Fruit fly (Drosophila melanogaster): Measurements from ENCODE around the gene CG13731.

The CG13731 gene

DNA sequence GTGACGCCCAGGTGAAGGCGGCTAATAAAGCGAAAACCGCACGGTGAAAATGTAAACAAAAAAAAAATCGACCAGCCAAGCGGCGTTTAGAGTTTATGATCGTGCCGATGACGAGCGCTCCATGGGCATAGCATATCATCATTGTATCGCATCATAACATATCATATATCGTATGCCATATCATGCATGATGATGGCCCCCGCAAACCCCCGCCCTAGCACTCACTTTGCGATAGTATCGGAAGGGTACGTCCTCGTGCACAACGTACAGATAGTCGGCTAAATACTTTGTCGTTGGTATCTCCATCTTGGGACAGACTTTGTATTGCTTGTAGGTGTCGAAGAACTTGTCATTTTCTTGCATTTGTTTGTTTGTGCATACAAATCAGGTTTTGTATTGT, 14.5 kb upstream of the CG13731 start (continued):
- no peak for TF ChIP-seq ind (GFP tag; optimal IDR thresholded peaks at IDR 0.05)
- no peak for TF ChIP-seq CG13123 (GFP tag; optimal IDR thresholded peaks at IDR 0.05)
- TF ChIP-seq tin (GFP tag; optimal IDR thresholded peaks at IDR 0.05) = no peak
- TF ChIP-seq rib (GFP tag; IDR thresholded peaks at IDR 0.05) = no peak
- 0 out of 3 replicates have a peak, but pooled peaks have one; percentile 44 for TF ChIP-seq CG2199 (GFP tag; IDR thresholded peaks at IDR 0.05)
- TF ChIP-seq Scr (GFP tag; IDR thresholded peaks at IDR 0.05; ENCODE audit: partially characterized antibody) = peak; percentile 54

DNA sequence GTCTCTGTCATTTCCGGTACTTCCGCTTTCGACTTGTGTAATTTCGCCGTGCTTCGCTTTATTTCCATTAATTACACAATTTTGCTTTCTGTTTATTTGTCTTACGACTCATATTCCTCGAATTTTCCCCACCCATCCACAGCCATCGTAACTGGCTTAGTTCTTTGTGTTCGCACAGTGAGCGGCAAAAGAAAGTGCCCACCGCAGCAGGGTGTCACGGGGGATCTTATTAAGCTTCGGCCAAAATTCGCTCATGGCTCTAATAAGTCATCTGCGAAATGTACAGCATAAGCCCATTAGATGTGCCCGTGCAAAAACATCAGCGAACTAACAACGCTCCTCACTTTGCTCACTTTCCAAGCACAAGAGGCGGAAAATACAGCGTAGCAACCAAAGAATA, 13.6 kb upstream of the CG13731 start:
- TF ChIP-seq dimm (GFP tag; IDR thresholded peaks at IDR 0.05) (0 out of 2 replicates have a peak, but pooled peaks have one; percentile 12), shn (GFP tag; optimal IDR thresholded peaks at IDR 0.05) (no peak), Hmr (GFP tag; optimal IDR thresholded peaks at IDR 0.05) (no peak), Adf1 (GFP tag; IDR thresholded peaks at IDR 0.05) (no peak), CG8388 (GFP tag; optimal IDR thresholded peaks at IDR 0.05) (peak; percentile 65), CTCF (GFP tag; optimal IDR thresholded peaks at IDR 0.05) (no peak), CG1602 (GFP tag; optimal IDR thresholded peaks at IDR 0.05) (no peak), Oli (tag; optimal IDR thresholded peaks at IDR 0.05) (no peak), Ets65A (GFP tag) (peak; percentile 91), maf-S (GFP tag; optimal IDR thresholded peaks at IDR 0.05) (no peak)

DNA sequence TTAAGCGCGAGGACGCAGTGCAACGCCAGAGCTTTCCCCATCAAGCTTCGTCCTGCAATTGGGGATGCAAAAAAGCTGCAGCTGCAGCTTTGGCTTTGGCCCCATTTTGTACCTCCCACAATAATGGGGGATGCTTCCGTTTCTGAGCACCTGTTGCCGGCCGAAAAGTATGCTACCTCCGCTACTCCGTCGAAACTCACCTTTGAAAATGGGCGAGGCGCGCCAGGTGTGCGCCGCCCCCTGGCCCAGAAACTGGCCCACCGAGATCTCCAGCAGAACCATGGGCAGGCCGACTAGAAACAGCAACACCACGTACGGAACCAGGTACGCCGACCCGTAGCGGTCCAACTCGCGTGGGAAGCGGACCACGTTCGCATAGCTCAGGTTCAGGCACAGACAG, 12.7 kb upstream of the CG13731 start:
- no peak for TF ChIP-seq ato (GFP tag; IDR thresholded peaks at IDR 0.05; ENCODE audit: partially characterized antibody)
- TF ChIP-seq CG11456 (GFP tag; IDR thresholded peaks at IDR 0.05) = 0 out of 3 replicates have a peak, but pooled peaks have one; percentile 3
- TF ChIP-seq CG6175 (GFP tag; IDR thresholded peaks at IDR 0.05) = 0 out of 3 replicates have a peak, but pooled peaks have one; percentile 21
- 0 out of 4 replicates have a peak, but pooled peaks have one; percentile 25 for TF ChIP-seq chinmo (GFP tag; IDR thresholded peaks at IDR 0.05; ENCODE audit: partially characterized antibody)
- no peak for TF ChIP-seq kay (GFP tag; optimal IDR thresholded peaks at IDR 0.05)
- no peak for TF ChIP-seq Fer1 (GFP tag; optimal IDR thresholded peaks at IDR 0.05)
- no peak for TF ChIP-seq CG5245 (GFP tag; optimal IDR thresholded peaks at IDR 0.05)
- TF ChIP-seq crol (GFP tag; IDR thresholded peaks at IDR 0.05) = peak; percentile 34; the same call in 1 of the 2 replicates
- no peak for TF ChIP-seq CG1529 (GFP tag; optimal IDR thresholded peaks at IDR 0.05)
- no peak for TF ChIP-seq CG9437 (GFP tag; optimal IDR thresholded peaks at IDR 0.05)
- TF ChIP-seq CG8290 (GFP tag; optimal IDR thresholded peaks at IDR 0.05) = no peak
- no peak for TF ChIP-seq CG8290 (tag; optimal IDR thresholded peaks at IDR 0.05)
- TF ChIP-seq Med (GFP tag) = peak; percentile 63
- no peak for TF ChIP-seq Optix (GFP tag; IDR thresholded peaks at IDR 0.05)
- peak; percentile 83 for TF ChIP-seq Ets65A (GFP tag)
- TF ChIP-seq sr (GFP tag; IDR thresholded peaks at IDR 0.05) = 0 out of 3 replicates have a peak, but pooled peaks have one; percentile 9

DNA sequence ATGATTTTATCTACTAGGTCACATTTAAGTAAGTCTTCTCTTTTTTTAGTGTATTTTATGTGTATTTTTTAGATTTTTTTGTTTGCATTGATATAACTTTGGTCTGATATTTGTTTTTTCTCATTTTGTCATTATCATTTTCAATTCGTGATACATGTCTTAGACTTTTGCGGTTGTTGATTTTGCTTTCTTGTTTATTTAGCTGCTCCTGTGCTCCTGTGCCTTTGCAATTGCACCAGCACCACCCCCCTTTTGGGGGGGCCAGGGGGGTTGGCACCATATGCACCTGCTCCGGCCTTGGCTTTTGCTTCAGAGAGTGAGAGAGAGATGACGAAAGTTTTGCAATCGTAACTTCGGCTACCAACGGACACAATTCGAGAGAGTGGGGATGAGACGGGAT, 12.2 kb upstream of the CG13731 start:
- TF ChIP-seq CG9727 (GFP tag; optimal IDR thresholded peaks at IDR 0.05) (no peak), dpn (GFP tag; optimal IDR thresholded peaks at IDR 0.05) (no peak), HmgD (GFP tag; optimal IDR thresholded peaks at IDR 0.05) (no peak), slp2 (GFP tag; optimal IDR thresholded peaks at IDR 0.05) (no peak), HLH3B (GFP tag; IDR thresholded peaks at IDR 0.05) (no peak), ato (GFP tag; IDR thresholded peaks at IDR 0.05; ENCODE audit: partially characterized antibody) (no peak), CG11398 (GFP tag; optimal IDR thresholded peaks at IDR 0.05) (no peak), CG7745 (tag; optimal IDR thresholded peaks at IDR 0.05) (no peak), CG5245 (GFP tag; optimal IDR thresholded peaks at IDR 0.05) (no peak), CG9932 (GFP tag; IDR thresholded peaks at IDR 0.05) (no peak), corto (GFP tag; optimal IDR thresholded peaks at IDR 0.05) (no peak), Doc2 (GFP tag; IDR thresholded peaks at IDR 0.05) (no peak), CG1832 (GFP tag; optimal IDR thresholded peaks at IDR 0.05) (no peak), B-H2 (GFP tag; optimal IDR thresholded peaks at IDR 0.05) (no peak), NFAT (GFP tag; IDR thresholded peaks at IDR 0.05) (no peak), Hmr (GFP tag; optimal IDR thresholded peaks at IDR 0.05) (no peak), CG17186 (GFP tag; optimal IDR thresholded peaks at IDR 0.05) (no peak), H2.0 (GFP tag; IDR thresholded peaks at IDR 0.05) (no peak), ab (GFP tag; optimal IDR thresholded peaks at IDR 0.05) (no peak)
